Worm (Caenorhabditis elegans) whole organism, L3 larva: ENCODE measurements around the gene C33H5.2.

ENCODE experiments used
- daf-12 ChIP-seq: fragments of 150-350 bp; optimal IDR thresholded peaks from 2 replicates; lab custom pipeline; 2014; ENCODE audit warnings: missing biosample characterization, missing genetic modification reagents, missing genetic modification characterization
- fkh-10 ChIP-seq: sonication (generic microtip); optimal IDR thresholded peaks from 2 replicates; lab custom pipeline; 2017; ENCODE audit warnings: missing biosample characterization, missing genetic modification reagents, missing genetic modification characterization
- pha-4 ChIP-seq: fragments of 150-350 bp; optimal IDR thresholded peaks from 2 replicates; lab custom pipeline; 2014; ENCODE audit warnings: missing biosample characterization, missing genetic modification reagents, missing genetic modification characterization

DNA sequence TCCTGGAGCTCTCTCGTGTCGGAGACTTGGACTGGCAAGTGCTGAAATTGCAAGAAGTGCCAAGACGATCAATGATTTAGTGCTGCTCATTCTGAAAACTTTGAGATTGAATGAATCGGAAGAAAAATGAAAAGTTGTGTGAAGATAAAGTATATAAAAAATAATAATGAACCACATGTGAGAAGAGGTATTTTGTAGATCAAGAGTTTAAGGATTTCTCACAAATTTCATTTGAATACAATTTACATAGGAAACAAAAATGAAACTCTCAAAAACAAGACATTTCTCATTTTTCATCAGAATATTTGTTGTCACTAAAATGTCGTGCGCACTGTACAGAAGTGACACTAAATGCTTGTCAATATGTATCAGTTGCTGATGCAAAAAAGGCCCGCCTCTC, 17.7 kb downstream of the C33H5.2 start, which contains the start of gene T14A8.2:
- no peak for TF ChIP-seq fkh-10 (GFP tag; lab: Kevin White, UChicago)
- no peak for TF ChIP-seq pha-4 (tag; lab: Kevin White, UChicago)
- TF ChIP-seq daf-12 (tag; lab: Kevin White, UChicago): no peak
